Worm (Caenorhabditis elegans): ENCODE measurements around the gene asp-15.

Gene asp-15

ce11 chrV:19058086-19058485 is 13.4 kb upstream of the asp-15 start:
- TF ChIP-seq lir-1 (GFP tag; conservative IDR thresholded peaks at IDR 0.05) (no peak), hlh-26 (GFP tag; conservative IDR thresholded peaks at IDR 0.05) (no peak), tbp1 (GFP tag; optimal IDR thresholded peaks at IDR 0.05) (peak; percentile 68), ceh-91 (GFP tag; IDR thresholded peaks at IDR 0.05) (no peak), rpc-1 (optimal IDR thresholded peaks at IDR 0.05) (peak; percentile 32), rpc-1 (tag; optimal IDR thresholded peaks at IDR 0.05) (peak; percentile 65), ceh-79 (tag; optimal IDR thresholded peaks at IDR 0.05) (no peak), nhr-179 (tag; optimal IDR thresholded peaks at IDR 0.05) (no peak), snpc-1.3 (tag; optimal IDR thresholded peaks at IDR 0.05; ENCODE audit: insufficient read depth) (no peak), Y95B8A.8 (GFP tag; IDR thresholded peaks at IDR 0.05) (no peak), pha-4 (tag; optimal IDR thresholded peaks at IDR 0.05) (no peak), sdz-38 (tag; optimal IDR thresholded peaks at IDR 0.05) (no peak), F39B2.1 (GFP tag; IDR thresholded peaks at IDR 0.05) (no peak), bed-1 (GFP tag; IDR thresholded peaks at IDR 0.05) (no peak), attf-6 (GFP tag; IDR thresholded peaks at IDR 0.05) (no peak), ztf-18 (tag; optimal IDR thresholded peaks at IDR 0.05) (peak; percentile 1), nfya-2 (GFP tag; IDR thresholded peaks at IDR 0.05) (no peak), athp-1 (tag; optimal IDR thresholded peaks at IDR 0.05) (no peak), zfh-2 (GFP tag; conservative IDR thresholded peaks at IDR 0.05) (no peak), C17E4.6 (GFP tag; IDR thresholded peaks at IDR 0.05) (no peak), lin-40 (tag; optimal IDR thresholded peaks at IDR 0.05) (no peak), ccch-3 (GFP tag; optimal IDR thresholded peaks at IDR 0.05) (no peak), T07F8.4 (tag; optimal IDR thresholded peaks at IDR 0.05) (no peak), cebp-1 (GFP tag; IDR thresholded peaks at IDR 0.05) (no peak), cebp-1 (tag; optimal IDR thresholded peaks at IDR 0.05) (no peak), somi-1 (GFP tag; optimal IDR thresholded peaks at IDR 0.05) (no peak), ceh-100 (GFP tag; IDR thresholded peaks at IDR 0.05) (no peak), B0261.1 (tag; optimal IDR thresholded peaks at IDR 0.05) (peak; percentile 26), aptf-3 (GFP tag; IDR thresholded peaks at IDR 0.05) (no peak), hsf-1 (GFP tag; IDR thresholded peaks at IDR 0.05) (no peak), ztf-28 (GFP tag; IDR thresholded peaks at IDR 0.05) (no peak)

- no peak for TF ChIP-seq chd-7 (tag; optimal IDR thresholded peaks at IDR 0.05)
- TF ChIP-seq nhr-120 (GFP tag; IDR thresholded peaks at IDR 0.05), result no peak
- no peak for TF ChIP-seq sea-2 (GFP tag; IDR thresholded peaks at IDR 0.05)
- TF ChIP-seq lin-26 (GFP tag; IDR thresholded peaks at IDR 0.05), result no peak
Observed at ce11 chrV:19057602-19058001, 12.9 kb upstream of the asp-15 start.

ce11 chrV:19053281-19053680 is 8.6 kb upstream of the asp-15 start:
- TF ChIP-seq dpl-1 (GFP tag; optimal IDR thresholded peaks at IDR 0.05), result no peak
- TF ChIP-seq T07F8.4 (tag; optimal IDR thresholded peaks at IDR 0.05), result no peak
- TF ChIP-seq cebp-2 (GFP tag; IDR thresholded peaks at IDR 0.05), result no peak
- no peak for TF ChIP-seq nhr-27 (tag; optimal IDR thresholded peaks at IDR 0.05)
- 0 out of 2 replicates have a peak, but pooled peaks have one; percentile 32 for TF ChIP-seq let-526 (GFP tag; IDR thresholded peaks at IDR 0.05)
- no peak for TF ChIP-seq mxl-1 (tag; optimal IDR thresholded peaks at IDR 0.05)
- TF ChIP-seq pha-4 (tag; optimal IDR thresholded peaks at IDR 0.05), result no peak
- no peak for TF ChIP-seq lsl-1 (GFP tag; optimal IDR thresholded peaks at IDR 0.05)
- TF ChIP-seq snpc-1.3 (tag; optimal IDR thresholded peaks at IDR 0.05; ENCODE audit: insufficient read depth), result no peak
- TF ChIP-seq nhr-80 (tag; optimal IDR thresholded peaks at IDR 0.05), result peak; percentile 74
- TF ChIP-seq tbp1 (GFP tag; optimal IDR thresholded peaks at IDR 0.05), result peak; percentile 21
- no peak for TF ChIP-seq lag-1 (GFP tag; IDR thresholded peaks at IDR 0.05)
- TF ChIP-seq tlf-1 (GFP tag; optimal IDR thresholded peaks at IDR 0.05), result peak; percentile 25
- TF ChIP-seq K12H6.12 (tag; optimal IDR thresholded peaks at IDR 0.05), result no peak
- TF ChIP-seq lir-1 (GFP tag; conservative IDR thresholded peaks at IDR 0.05), result no peak
- TF ChIP-seq D2030.7 (GFP tag; IDR thresholded peaks at IDR 0.05), result no peak
- TF ChIP-seq mes-4 (tag; optimal IDR thresholded peaks at IDR 0.05), result no peak
- TF ChIP-seq die-1 (tag; optimal IDR thresholded peaks at IDR 0.05), result no peak
- no peak for TF ChIP-seq F37B4.10 (GFP tag; IDR thresholded peaks at IDR 0.05)
- TF ChIP-seq bed-1 (GFP tag; IDR thresholded peaks at IDR 0.05), result no peak
- 0 out of 2 replicates have a peak, but pooled peaks have one; percentile 56 for TF ChIP-seq nfyb-1 (GFP tag; IDR thresholded peaks at IDR 0.05)
